Worm (Caenorhabditis elegans): Measurements from ENCODE around the gene aqp-11.

The aqp-11 gene

DNA sequence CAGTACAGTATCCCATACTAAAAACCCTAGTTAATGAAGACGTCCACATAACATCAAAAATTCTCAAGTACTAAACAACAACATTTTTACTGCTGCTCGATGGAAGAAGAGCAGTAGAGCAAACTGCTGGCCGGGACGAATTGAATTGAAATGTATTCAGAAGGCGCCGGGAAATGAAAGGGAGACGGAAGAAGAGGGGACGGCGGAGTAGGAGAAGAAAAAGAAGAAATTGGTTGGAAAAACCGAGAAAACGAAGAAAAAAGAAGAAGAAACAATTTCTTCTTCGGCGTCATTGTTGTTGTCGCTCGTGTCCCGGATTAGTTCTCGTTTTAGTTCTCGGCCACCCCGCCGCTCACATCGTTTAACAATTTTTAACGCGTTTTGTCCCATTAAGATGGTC is 39.3 kb upstream of the aqp-11 start:
- TF ChIP-seq lsy-27 (tag; optimal IDR thresholded peaks at IDR 0.05; ENCODE audit: borderline replicate concordance, insufficient read depth) (no peak), tbp1 (GFP tag; optimal IDR thresholded peaks at IDR 0.05) (no peak), tbx-9 (tag; optimal IDR thresholded peaks at IDR 0.05; ENCODE audit: borderline replicate concordance) (no peak), ceh-27 (GFP tag; optimal IDR thresholded peaks at IDR 0.05) (no peak), repo-1 (tag; optimal IDR thresholded peaks at IDR 0.05) (no peak), ceh-40 (GFP tag; IDR thresholded peaks at IDR 0.05) (no peak), tlf-1 (GFP tag; optimal IDR thresholded peaks at IDR 0.05) (no peak)

DNA sequence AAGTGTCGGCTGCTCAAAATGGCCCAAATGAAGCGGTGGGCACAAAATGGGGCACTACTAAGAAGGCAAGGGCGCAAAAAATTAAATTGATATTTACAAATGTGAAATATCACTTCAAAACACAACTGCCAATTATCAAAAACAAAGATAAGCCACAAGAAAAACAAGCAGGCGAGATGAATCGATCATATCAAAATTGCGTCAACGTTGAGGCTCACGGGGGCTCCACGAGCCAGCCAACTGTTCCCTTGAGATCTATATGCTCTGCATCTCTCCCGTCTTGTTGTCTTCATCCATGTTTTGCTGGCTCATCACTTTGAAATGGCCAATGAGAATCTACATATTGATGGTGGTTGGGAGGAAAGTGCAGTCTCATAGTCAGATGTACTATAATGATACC is 37.8 kb upstream of the aqp-11 start:
- TF ChIP-seq Y79H2A.3 (GFP tag; conservative IDR thresholded peaks at IDR 0.05): no peak
- no peak for TF ChIP-seq ztf-6 (GFP tag; IDR thresholded peaks at IDR 0.05)
- no peak for TF ChIP-seq snpc-4 (GFP tag; optimal IDR thresholded peaks at IDR 0.05)
- peak in 1 of 4 experiments; percentile 1 for TF ChIP-seq snpc-4 (tag; optimal IDR thresholded peaks at IDR 0.05)
- no peak for TF ChIP-seq let-526 (GFP tag; IDR thresholded peaks at IDR 0.05)
- no peak for TF ChIP-seq nhr-179 (tag; optimal IDR thresholded peaks at IDR 0.05)

DNA sequence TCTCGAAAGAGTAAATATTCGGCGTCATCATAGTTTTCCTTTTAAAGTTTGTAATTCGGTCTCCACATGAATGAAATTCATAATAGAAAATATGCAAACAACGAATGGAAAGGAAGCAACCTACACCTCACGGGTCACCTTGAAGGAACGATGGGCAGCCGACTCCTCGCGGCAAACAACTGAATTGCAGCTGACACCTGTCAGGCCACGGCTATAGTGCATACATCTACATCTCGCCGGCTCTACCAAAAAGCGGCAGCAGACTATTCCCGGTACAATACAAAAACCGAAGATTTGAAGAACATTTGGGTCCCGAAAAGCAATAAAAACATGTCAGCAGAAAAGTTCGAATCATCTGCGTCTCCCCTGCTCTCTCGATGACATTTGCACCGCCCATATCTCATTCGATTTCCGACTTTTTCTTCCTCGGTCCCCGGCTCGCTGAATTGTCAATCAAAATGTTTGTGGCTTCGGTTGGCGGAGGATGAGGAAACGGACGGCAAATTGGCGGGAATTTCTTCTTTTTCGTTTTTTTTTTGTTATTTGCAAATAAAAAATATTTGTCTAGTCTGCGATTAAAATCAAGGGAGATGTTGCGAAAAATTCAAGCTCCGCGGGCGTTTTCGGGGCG is 37.2 kb upstream of the aqp-11 start:
- TF ChIP-seq ekl-4 (GFP tag; IDR thresholded peaks at IDR 0.05): no peak
- no peak for TF ChIP-seq F49E8.2 (tag; optimal IDR thresholded peaks at IDR 0.05; ENCODE audit: insufficient read depth)
- no peak for TF ChIP-seq ztf-18 (tag; optimal IDR thresholded peaks at IDR 0.05)
- 0 out of 2 replicates have a peak, but pooled peaks have one; percentile 37 for TF ChIP-seq cebp-2 (GFP tag; IDR thresholded peaks at IDR 0.05)
- no peak for TF ChIP-seq snpc-4 (GFP tag; optimal IDR thresholded peaks at IDR 0.05)
- TF ChIP-seq snpc-4 (tag; optimal IDR thresholded peaks at IDR 0.05): peak in 2 of 4 experiments; percentile 17 to 51
- TF ChIP-seq lin-35 (GFP tag; optimal IDR thresholded peaks at IDR 0.05): peak in 1 of 3 experiments; percentile 21
- no peak for TF ChIP-seq lsy-27 (tag; optimal IDR thresholded peaks at IDR 0.05; ENCODE audit: borderline replicate concordance, insufficient read depth)
- TF ChIP-seq zim-3 (tag; optimal IDR thresholded peaks at IDR 0.05): no peak
- TF ChIP-seq zfh-2 (GFP tag; conservative IDR thresholded peaks at IDR 0.05): peak; percentile 70
- no peak for TF ChIP-seq snpc-1.1 (tag; optimal IDR thresholded peaks at IDR 0.05; ENCODE audit: insufficient read depth)
- TF ChIP-seq Y79H2A.3 (GFP tag; conservative IDR thresholded peaks at IDR 0.05): no peak
- no peak for TF ChIP-seq dpff-1 (tag; optimal IDR thresholded peaks at IDR 0.05)
- TF ChIP-seq cebp-1 (GFP tag; IDR thresholded peaks at IDR 0.05): no peak
- no peak for TF ChIP-seq cebp-1 (tag; optimal IDR thresholded peaks at IDR 0.05)

DNA sequence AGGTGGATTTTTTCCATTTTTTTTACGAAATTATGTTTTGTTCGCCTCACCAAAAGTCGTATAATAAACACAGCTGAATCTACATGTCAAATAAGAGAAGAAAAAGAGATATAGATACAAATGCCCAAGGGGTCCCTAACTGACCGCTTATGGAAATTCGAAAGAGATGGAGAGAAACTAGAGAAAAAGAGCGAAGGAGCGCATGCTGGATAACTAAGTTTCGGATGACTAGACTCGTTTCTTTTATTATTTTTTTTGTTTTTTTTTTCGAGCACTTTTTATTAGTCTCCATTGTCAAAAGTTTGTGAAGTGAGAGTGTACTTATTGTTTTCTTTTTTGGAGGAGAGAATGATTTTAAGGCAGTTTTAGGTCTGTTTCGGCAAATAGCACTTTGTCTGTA is 35.4 kb upstream of the aqp-11 start:
- no peak for TF ChIP-seq Y53G8AR.9 (GFP tag; conservative IDR thresholded peaks at IDR 0.05)
- TF ChIP-seq C06A6.2 (GFP tag; conservative IDR thresholded peaks at IDR 0.05): no peak
- TF ChIP-seq hrde-1 (tag; optimal IDR thresholded peaks at IDR 0.05; ENCODE audit: borderline replicate concordance): no peak
- TF ChIP-seq mel-28 (tag; optimal IDR thresholded peaks at IDR 0.05; ENCODE audit: borderline replicate concordance): no peak
- TF ChIP-seq pha-4 (tag; optimal IDR thresholded peaks at IDR 0.05): no peak
- TF ChIP-seq B0261.1 (tag; optimal IDR thresholded peaks at IDR 0.05): no peak
- TF ChIP-seq K11D2.4 (GFP tag; IDR thresholded peaks at IDR 0.05): no peak
- no peak for TF ChIP-seq fkh-3 (tag; optimal IDR thresholded peaks at IDR 0.05)
- no peak for TF ChIP-seq nhr-179 (tag; optimal IDR thresholded peaks at IDR 0.05)
- no peak for TF ChIP-seq ztf-28 (GFP tag; IDR thresholded peaks at IDR 0.05)
- TF ChIP-seq B0336.3 (GFP tag; IDR thresholded peaks at IDR 0.05): no peak
- no peak for TF ChIP-seq F55B11.4 (tag; optimal IDR thresholded peaks at IDR 0.05; ENCODE audit: borderline replicate concordance, insufficient read depth)
- no peak for TF ChIP-seq somi-1 (GFP tag; optimal IDR thresholded peaks at IDR 0.05)
